Fruit fly (Drosophila melanogaster) whole organism, wandering third instar larva: ENCODE results near the gene prd1.

Source experiments
- Abd-B ChIP-seq: fragments of >200 bp; optimal IDR thresholded peaks from 2 replicates; lab custom pipeline; 2017; ENCODE audit warnings: missing biosample characterization, missing genetic modification characterization
- CG32264 ChIP-seq: fragments of 200-800 bp; sonication (Bioruptor generic); optimal IDR thresholded peaks from 2 replicates; lab custom pipeline; 2016; ENCODE audit warnings: missing biosample characterization, missing genetic modification characterization
- CG9705 ChIP-seq: fragments of 200-800 bp; sonication (Bioruptor generic); optimal IDR thresholded peaks from 2 replicates; lab custom pipeline; 2018; ENCODE audit warnings: missing biosample characterization, mild to moderate bottlenecking, missing genetic modification characterization
- CrebA ChIP-seq: fragments of 200-800 bp; sonication (Bioruptor generic); optimal IDR thresholded peaks from 2 replicates; lab custom pipeline; 2016; ENCODE audit warnings: missing biosample characterization, mild to moderate bottlenecking, missing genetic modification characterization, borderline replicate concordance
- Dfd ChIP-seq: fragments of >200 bp; optimal IDR thresholded peaks from 2 replicates; lab custom pipeline; 2017; ENCODE audit warnings: missing biosample characterization, missing genetic modification characterization
- Dif ChIP-seq: fragments of 200-275, 200-300 bp; sonication (Bioruptor generic); optimal IDR thresholded peaks from 2 replicates; lab custom pipeline; 2018; ENCODE audit warnings: missing biosample characterization, missing genetic modification characterization; ENCODE audit not compliant: partially characterized antibody
- GATAd ChIP-seq: sonication (Bioruptor generic); optimal IDR thresholded peaks from 2 replicates; lab custom pipeline; 2016; ENCODE audit warnings: missing biosample characterization, missing genetic modification characterization
- HLH106 ChIP-seq: fragments of 200-800 bp; optimal IDR thresholded peaks from 3 replicates; lab custom pipeline; 2019; ENCODE audit warnings: missing biosample characterization, mild to moderate bottlenecking, missing genetic modification characterization, moderate library complexity
- Hnf4 ChIP-seq: fragments of 200-800 bp; sonication (Bioruptor generic); optimal IDR thresholded peaks from 2 replicates; lab custom pipeline; 2016; ENCODE audit warnings: missing biosample characterization, mild to moderate bottlenecking, missing genetic modification characterization
- Hr78 ChIP-seq: fragments of >200 bp; optimal IDR thresholded peaks from 2 replicates; lab custom pipeline; 2017; ENCODE audit warnings: missing biosample characterization, missing genetic modification characterization
- Hr83 ChIP-seq: fragments of 200-300 bp; sonication (Bioruptor generic); optimal IDR thresholded peaks from 2 replicates; lab custom pipeline; 2016; ENCODE audit warnings: missing biosample characterization, mild to moderate bottlenecking, missing genetic modification characterization, moderate library complexity; ENCODE audit not compliant: poor library complexity, severe bottlenecking
- Jra ChIP-seq: sonication (Bioruptor generic); optimal IDR thresholded peaks from 2 replicates; lab custom pipeline; 2016; ENCODE audit warnings: missing biosample characterization, missing genetic modification characterization
- Mio ChIP-seq: sonication (Bioruptor generic); optimal IDR thresholded peaks from 2 replicates; lab custom pipeline; 2016; ENCODE audit warnings: missing biosample characterization, missing genetic modification characterization
- Myc ChIP-seq: fragments of >200 bp; optimal IDR thresholded peaks from 2 replicates; lab custom pipeline; 2017
- N ChIP-seq: fragments of >200 bp; optimal IDR thresholded peaks from 2 replicates; lab custom pipeline; 2018; ENCODE audit warnings: missing biosample characterization, missing external identifiers, missing genetic modification characterization
- OdsH ChIP-seq: fragments of 200-800 bp; sonication (Bioruptor generic); optimal IDR thresholded peaks from 2 replicates; lab custom pipeline; 2016; ENCODE audit warnings: missing biosample characterization, mild to moderate bottlenecking, missing genetic modification characterization
- Rel ChIP-seq, 2 experiments: fragments of 200-800 bp; sonication (Bioruptor generic) in 1 of 2; optimal IDR thresholded peaks; 2 replicates in 1 of 2; 3 replicates in 1 of 2; lab custom pipeline; 2016 to 2019; ENCODE audit warnings: mild to moderate bottlenecking in 2 of 2, missing biosample characterization in 2 of 2, missing genetic modification characterization in 2 of 2, moderate library complexity in 1 of 2
- Sp1 ChIP-seq: fragments of 200-800 bp; sonication (Bioruptor generic); optimal IDR thresholded peaks from 3 replicates; lab custom pipeline; 2019; ENCODE audit warnings: missing biosample characterization, mild to moderate bottlenecking, missing genetic modification characterization, moderate library complexity
- Vsx2 ChIP-seq: fragments of 200-300, 225-300 bp; sonication (Bioruptor generic); optimal IDR thresholded peaks from 2 replicates; lab custom pipeline; 2018; ENCODE audit warnings: missing biosample characterization, missing genetic modification characterization; ENCODE audit not compliant: partially characterized antibody
- br ChIP-seq: fragments of 200-800 bp; sonication (Bioruptor generic); optimal IDR thresholded peaks from 2 replicates; lab custom pipeline; 2016; ENCODE audit warnings: missing biosample characterization, missing genetic modification characterization
- brk ChIP-seq: fragments of 200-800 bp; sonication (Bioruptor generic); optimal IDR thresholded peaks from 2 replicates; lab custom pipeline; 2016; ENCODE audit warnings: missing biosample characterization, mild to moderate bottlenecking, missing genetic modification characterization
- dl ChIP-seq, 2 experiments: fragments of 175-275, 200-275 bp in 1 of 2; fragments of 200-275 bp in 1 of 2; sonication (Bioruptor generic); optimal IDR thresholded peaks; lab custom pipeline; 2018; ENCODE audit warnings: mild to moderate bottlenecking in 2 of 2, missing biosample characterization in 2 of 2, missing genetic modification characterization in 2 of 2, moderate library complexity in 2 of 2; ENCODE audit not compliant: partially characterized antibody in 2 of 2, insufficient read depth in 1 of 2
- dmrt93B ChIP-seq: fragments of 200-800 bp; sonication (Bioruptor generic); optimal IDR thresholded peaks from 2 replicates; lab custom pipeline; 2018; ENCODE audit warnings: missing biosample characterization, mild to moderate bottlenecking, missing genetic modification characterization
- dsf ChIP-seq: sonication (Bioruptor generic); optimal IDR thresholded peaks from 2 replicates; lab custom pipeline; 2016; ENCODE audit warnings: missing biosample characterization, missing genetic modification characterization, borderline replicate concordance
- ey ChIP-seq: fragments of 200-800 bp; sonication (Bioruptor generic); optimal IDR thresholded peaks from 2 replicates; lab custom pipeline; 2016; ENCODE audit warnings: missing biosample characterization, missing genetic modification characterization
- foxo ChIP-seq, 2 experiments: fragments of 200-800 bp; sonication (Bioruptor generic); optimal IDR thresholded peaks; 2 replicates in 1 of 2; 3 replicates in 1 of 2; lab custom pipeline; 2016 to 2017; ENCODE audit warnings: missing biosample characterization in 2 of 2, missing genetic modification characterization in 2 of 2
- fru ChIP-seq: fragments of 200-800 bp; sonication (Bioruptor generic); optimal IDR thresholded peaks from 3 replicates; lab custom pipeline; 2016; ENCODE audit warnings: missing biosample characterization, mild to moderate bottlenecking, missing genetic modification characterization
- h ChIP-seq: fragments of 200-800 bp; sonication (Bioruptor generic); optimal IDR thresholded peaks from 3 replicates; lab custom pipeline; 2016; ENCODE audit warnings: missing biosample characterization, mild to moderate bottlenecking, missing genetic modification characterization
- jim ChIP-seq: fragments of 175-275, 200-325 bp; sonication (Bioruptor generic); optimal IDR thresholded peaks from 2 replicates; lab custom pipeline; 2016; ENCODE audit warnings: missing biosample characterization, mild to moderate bottlenecking, missing genetic modification characterization
- lola ChIP-seq: fragments of >200 bp; optimal IDR thresholded peaks from 2 replicates; lab custom pipeline; 2017; ENCODE audit warnings: missing biosample characterization, missing genetic modification characterization
- pan ChIP-seq: fragments of >200 bp; optimal IDR thresholded peaks from 2 replicates; lab custom pipeline; 2017
- psq ChIP-seq: fragments of 200-800 bp; sonication (Bioruptor generic); optimal IDR thresholded peaks from 3 replicates; lab custom pipeline; 2017; ENCODE audit warnings: missing biosample characterization, mild to moderate bottlenecking, missing genetic modification characterization, moderate library complexity
- rgr ChIP-seq: fragments of 200-800 bp; sonication (Bioruptor generic); optimal IDR thresholded peaks from 3 replicates; lab custom pipeline; 2016; ENCODE audit warnings: missing biosample characterization, mild to moderate bottlenecking, missing genetic modification characterization
- sage ChIP-seq: fragments of 200-800 bp; sonication (Bioruptor generic); optimal IDR thresholded peaks from 2 replicates; lab custom pipeline; 2016; ENCODE audit warnings: missing biosample characterization, mild to moderate bottlenecking, missing genetic modification characterization
- sv ChIP-seq: fragments of 200-800 bp; sonication (Bioruptor generic); optimal IDR thresholded peaks from 3 replicates; lab custom pipeline; 2016; ENCODE audit warnings: missing biosample characterization, missing genetic modification characterization
- tai ChIP-seq: sonication (Bioruptor generic); optimal IDR thresholded peaks from 2 replicates; lab custom pipeline; 2016; ENCODE audit warnings: missing biosample characterization, missing genetic modification characterization
- usp ChIP-seq: fragments of >200 bp; optimal IDR thresholded peaks from 2 replicates; lab custom pipeline; 2017; ENCODE audit warnings: missing biosample characterization, missing genetic modification characterization
- woc ChIP-seq: sonication (Bioruptor generic); optimal IDR thresholded peaks from 2 replicates; lab custom pipeline; 2016; ENCODE audit warnings: missing biosample characterization, mild to moderate bottlenecking, missing genetic modification characterization

Gene prd1

dm6 chr3R:11779357-11780018, 7.3 kb downstream of the prd1 start:
- TF ChIP-seq ey (peak; percentile 89), h (GFP tag; lab: Kevin White, UChicago) (peak; percentile 92), Dif (GFP tag; lab: Kevin White, UChicago) (peak; percentile 80), br (GFP tag; lab: Kevin White, UChicago) (peak; percentile 82), Abd-B (GFP tag; lab: Kevin White, UChicago) (no peak), HLH106 (peak; percentile 90), woc (GFP tag; lab: Kevin White, UChicago) (peak; percentile 93), psq (GFP tag; lab: Kevin White, UChicago) (peak; percentile 68), brk (GFP tag; lab: Kevin White, UChicago) (peak; percentile 69), N (GFP tag; lab: Kevin White, UChicago) (no peak), dl (GFP tag; optimal IDR thresholded peaks at IDR 0.05; lab: Kevin White, UChicago; ENCODE audit: insufficient read depth in 1 of 2, partially characterized antibody in 2 of 2) (peak; percentile 79 to 84), Hr78 (GFP tag; lab: Kevin White, UChicago) (no peak), Sp1 (GFP tag; lab: Kevin White, UChicago) (peak; percentile 92), Mio (no peak), OdsH (GFP tag; lab: Kevin White, UChicago) (peak; percentile 90), GATAd (GFP tag; lab: Kevin White, UChicago) (no peak), rgr (GFP tag; lab: Kevin White, UChicago) (peak; percentile 86), foxo (GFP tag; optimal IDR thresholded peaks at IDR 0.05; lab: Kevin White, UChicago) (peak in 1 of 2 experiments; percentile 87), dsf (GFP tag; lab: Kevin White, UChicago) (no peak), Hnf4 (GFP tag; lab: Kevin White, UChicago) (peak; percentile 75), usp (no peak), lola (GFP tag; lab: Kevin White, UChicago) (no peak), sv (GFP tag; lab: Kevin White, UChicago) (peak; percentile 68), Rel (GFP tag; optimal IDR thresholded peaks at IDR 0.05; lab: Kevin White, UChicago) (no peak), Rel (tag; optimal IDR thresholded peaks at IDR 0.05; lab: Kevin White, UChicago) (peak; percentile 7), Myc (no peak), CG9705 (GFP tag; lab: Kevin White, UChicago) (peak; percentile 46), Dfd (no peak), pan (no peak), jim (GFP tag; lab: Kevin White, UChicago) (peak; percentile 0), CrebA (GFP tag; lab: Kevin White, UChicago) (peak; percentile 17), tai (GFP tag; lab: Kevin White, UChicago) (peak; percentile 50), Vsx2 (GFP tag; lab: Kevin White, UChicago) (peak; percentile 57), dmrt93B (GFP tag; lab: Kevin White, UChicago) (peak; percentile 81), Hr83 (GFP tag; lab: Kevin White, UChicago) (peak; percentile 49), fru (GFP tag; lab: Kevin White, UChicago) (peak; percentile 90), sage (GFP tag; lab: Kevin White, UChicago) (peak; percentile 82), Jra (peak; percentile 61), CG32264 (GFP tag; lab: Kevin White, UChicago) (peak; percentile 51)

- TF ChIP-seq CG32264 (GFP tag; lab: Kevin White, UChicago) = no peak
- no peak for TF ChIP-seq HLH106
- no peak for TF ChIP-seq Mio
- TF ChIP-seq Hr83 (GFP tag; lab: Kevin White, UChicago) = peak; percentile 63
- no peak for TF ChIP-seq psq (GFP tag; lab: Kevin White, UChicago)
- TF ChIP-seq tai (GFP tag; lab: Kevin White, UChicago) = no peak
- no peak for TF ChIP-seq usp
- TF ChIP-seq Sp1 (GFP tag; lab: Kevin White, UChicago) = no peak
- no peak for TF ChIP-seq Rel (GFP tag; optimal IDR thresholded peaks at IDR 0.05; lab: Kevin White, UChicago)
- TF ChIP-seq Rel (tag; optimal IDR thresholded peaks at IDR 0.05; lab: Kevin White, UChicago) = no peak
- TF ChIP-seq Vsx2 (GFP tag; lab: Kevin White, UChicago) = peak; percentile 68
- TF ChIP-seq Abd-B (GFP tag; lab: Kevin White, UChicago) = no peak
- TF ChIP-seq OdsH (GFP tag; lab: Kevin White, UChicago) = no peak
- no peak for TF ChIP-seq sv (GFP tag; lab: Kevin White, UChicago)
- TF ChIP-seq Dfd = no peak
- no peak for TF ChIP-seq br (GFP tag; lab: Kevin White, UChicago)
- no peak for TF ChIP-seq h (GFP tag; lab: Kevin White, UChicago)
- TF ChIP-seq jim (GFP tag; lab: Kevin White, UChicago) = no peak
- TF ChIP-seq pan = no peak
- no peak for TF ChIP-seq Hnf4 (GFP tag; lab: Kevin White, UChicago)
- TF ChIP-seq brk (GFP tag; lab: Kevin White, UChicago) = no peak
- no peak for TF ChIP-seq ey
- no peak for TF ChIP-seq fru (GFP tag; lab: Kevin White, UChicago)
- TF ChIP-seq Dif (GFP tag; lab: Kevin White, UChicago) = peak; percentile 63
- TF ChIP-seq CrebA (GFP tag; lab: Kevin White, UChicago) = no peak
These were observed 7.9 kb downstream of the prd1 start for dm6 chr3R:11778879-11779278.
